Fruit fly (Drosophila melanogaster) whole organism, embryonic: ENCODE measurements around the gene Sas-4.

ENCODE experiments used
- Adf1 ChIP-seq: fragments of 200-800 bp; sonication (Bioruptor generic); IDR thresholded peaks from 2 replicates; pipeline ENCODE4 v1.3.6; 2022; ENCODE audit warnings: missing biosample characterization, missing genetic modification characterization
- CG13775 ChIP-seq: fragments of 200-800 bp; sonication (Bioruptor generic); optimal IDR thresholded peaks from 3 replicates; lab custom pipeline; 2017; ENCODE audit warnings: missing biosample characterization, mild to moderate bottlenecking, missing genetic modification characterization
- CG17385 ChIP-seq: fragments of 200-800 bp; sonication (Bioruptor generic); optimal IDR thresholded peaks from 3 replicates; lab custom pipeline; 2018; ENCODE audit warnings: missing biosample characterization, mild to moderate bottlenecking, missing genetic modification characterization
- CG17612 ChIP-seq: fragments of 200-800 bp; sonication (Bioruptor generic); IDR thresholded peaks from 2 replicates; pipeline ENCODE4 v1.3.6; 2022; ENCODE audit warnings: missing biosample characterization, missing genetic modification characterization
- CG17912 ChIP-seq: fragments of 200-800 bp; sonication (Bioruptor generic); optimal IDR thresholded peaks from 2 replicates; lab custom pipeline; 2018; ENCODE audit warnings: missing biosample characterization, mild to moderate bottlenecking, missing genetic modification characterization
- CG1792 ChIP-seq: fragments of 200-800 bp; sonication (Bioruptor generic); optimal IDR thresholded peaks from 2 replicates; lab custom pipeline; 2016; ENCODE audit warnings: missing biosample characterization, missing genetic modification characterization
- CG18011 ChIP-seq: fragments of 200-800 bp; sonication (Bioruptor generic); optimal IDR thresholded peaks from 2 replicates; lab custom pipeline; 2017; ENCODE audit warnings: missing biosample characterization, missing genetic modification characterization, mild to moderate bottlenecking, moderate library complexity, missing genotype
- CG18599 ChIP-seq: fragments of 200-800 bp; sonication (Bioruptor generic); optimal IDR thresholded peaks from 3 replicates; lab custom pipeline; 2017; ENCODE audit warnings: missing biosample characterization, missing genetic modification characterization, mild to moderate bottlenecking, moderate library complexity, missing genetic modification reagents
- CG2202 ChIP-seq: fragments of 200-800 bp; sonication (Bioruptor generic); optimal IDR thresholded peaks from 2 replicates; lab custom pipeline; 2018; ENCODE audit warnings: missing biosample characterization, mild to moderate bottlenecking, missing genetic modification characterization
- CG2875 ChIP-seq: fragments of 200-800 bp; sonication (Bioruptor generic); optimal IDR thresholded peaks from 2 replicates; lab custom pipeline; 2017; ENCODE audit warnings: missing biosample characterization, mild to moderate bottlenecking, missing genetic modification characterization, missing genetic modification reagents
- CG3726 ChIP-seq: fragments of 200-800 bp; sonication (Bioruptor generic); IDR thresholded peaks from 3 replicates; pipeline ENCODE4, ENCODE4 v1.3.6; 2022; ENCODE audit warnings: missing biosample characterization, missing genetic modification characterization
- CG4404 ChIP-seq: fragments of 200-800 bp; sonication (Bioruptor generic); IDR thresholded peaks from 2 replicates; pipeline ENCODE4 v1.3.6; 2022; ENCODE audit warnings: missing biosample characterization, missing genetic modification characterization
- CG6791 ChIP-seq: fragments of 200-800 bp; sonication (Bioruptor generic); IDR thresholded peaks from 3 replicates; pipeline ENCODE4 v1.3.6; 2022; ENCODE audit warnings: missing biosample characterization, missing genetic modification characterization; ENCODE audit not compliant: partially characterized antibody
- CG7372 ChIP-seq: fragments of 200-800 bp; sonication (Bioruptor generic); IDR thresholded peaks from 2 replicates; pipeline ENCODE4 v1.3.6; 2022; ENCODE audit warnings: missing biosample characterization, missing genetic modification characterization
- CG7963 ChIP-seq: fragments of 200-800 bp; sonication (Bioruptor generic); IDR thresholded peaks from 3 replicates; pipeline ENCODE4 v1.3.6; 2022; ENCODE audit warnings: missing biosample characterization, missing genetic modification characterization; ENCODE audit not compliant: partially characterized antibody
- CG8359 ChIP-seq: fragments of 200-800 bp; sonication (Bioruptor generic); optimal IDR thresholded peaks from 2 replicates; lab custom pipeline; 2017; ENCODE audit warnings: missing biosample characterization, mild to moderate bottlenecking, missing genetic modification characterization, borderline replicate concordance
- CG9797 ChIP-seq: fragments of 200-800 bp; sonication (Bioruptor generic); optimal IDR thresholded peaks from 3 replicates; lab custom pipeline; 2018; ENCODE audit warnings: missing biosample characterization, mild to moderate bottlenecking, missing genetic modification characterization
- CG9876 ChIP-seq: fragments of 200-800 bp; sonication (Bioruptor generic); optimal IDR thresholded peaks from 2 replicates; lab custom pipeline; 2016; ENCODE audit warnings: missing biosample characterization, missing genetic modification characterization
- Deaf1 ChIP-seq: fragments of 200-800 bp; optimal IDR thresholded peaks from 3 replicates; lab custom pipeline; 2019; ENCODE audit warnings: missing biosample characterization, mild to moderate bottlenecking, missing genetic modification characterization, moderate library complexity
- E2f1 ChIP-seq: fragments of 200-800 bp; sonication (Bioruptor generic); IDR thresholded peaks from 2 replicates; pipeline ENCODE4 v1.3.6; 2022; ENCODE audit warnings: missing biosample characterization, missing genetic modification characterization
- Fer1 ChIP-seq: fragments of 200-800 bp; sonication (Bioruptor generic); optimal IDR thresholded peaks from 2 replicates; lab custom pipeline; 2017; ENCODE audit warnings: missing biosample characterization, mild to moderate bottlenecking, missing genetic modification characterization
- GATAe ChIP-seq: fragments of 200-800 bp; sonication (Bioruptor generic); conservative IDR thresholded peaks from 2 replicates; pipeline ENCODE4 v1.3.6; 2022; ENCODE audit warnings: missing biosample characterization, missing genetic modification characterization
- H15 ChIP-seq: fragments of 200-800 bp; sonication (Bioruptor generic); IDR thresholded peaks from 3 replicates; pipeline ENCODE4 v1.3.6; 2022; ENCODE audit warnings: missing biosample characterization, missing genetic modification characterization
- H2.0 ChIP-seq: fragments of 200-800 bp; sonication (Bioruptor generic); IDR thresholded peaks from 2 replicates; pipeline ENCODE4 v1.3.6; 2022; ENCODE audit warnings: missing biosample characterization, missing genetic modification characterization
- HLH54F ChIP-seq: fragments of 200-800 bp; sonication (Bioruptor generic); optimal IDR thresholded peaks from 3 replicates; lab custom pipeline; 2016; ENCODE audit warnings: missing biosample characterization, missing genetic modification characterization
- Hmx ChIP-seq: fragments of 200-800 bp; sonication (Bioruptor generic); optimal IDR thresholded peaks from 2 replicates; lab custom pipeline; 2016; ENCODE audit warnings: missing biosample characterization, missing genetic modification characterization
- Hr3 ChIP-seq: fragments of 200-800 bp; sonication (Bioruptor generic); optimal IDR thresholded peaks from 3 replicates; lab custom pipeline; 2016; ENCODE audit warnings: missing biosample characterization, missing genetic modification characterization
- Kr ChIP-seq: fragments of 200-800 bp; sonication (Bioruptor generic); optimal IDR thresholded peaks from 2 replicates; lab custom pipeline; 2017; ENCODE audit warnings: missing biosample characterization, mild to moderate bottlenecking, missing genetic modification characterization
- Opbp ChIP-seq: fragments of 200-800 bp; sonication (Bioruptor generic); IDR thresholded peaks from 3 replicates; pipeline ENCODE4 v1.3.6; 2022; ENCODE audit warnings: missing biosample characterization, missing genetic modification characterization; ENCODE audit not compliant: partially characterized antibody
- amos ChIP-seq: fragments of 200-800 bp; sonication (Bioruptor generic); IDR thresholded peaks from 2 replicates; pipeline ENCODE4 v1.3.6; 2022; ENCODE audit warnings: missing biosample characterization, missing genetic modification characterization; ENCODE audit not compliant: partially characterized antibody
- crc ChIP-seq: fragments of 200-800 bp; sonication (Bioruptor generic); optimal IDR thresholded peaks from 2 replicates; lab custom pipeline; 2016; ENCODE audit warnings: missing biosample characterization, missing genetic modification characterization
- danr ChIP-seq: fragments of 200-800 bp; sonication (Bioruptor generic); IDR thresholded peaks from 2 replicates; pipeline ENCODE4 v1.3.6; 2022; ENCODE audit warnings: missing biosample characterization, missing genetic modification characterization
- dpn ChIP-seq, 2 experiments: fragments of 200-800 bp; sonication (Bioruptor generic); optimal IDR thresholded peaks; 3 replicates each; lab custom pipeline; 2016; ENCODE audit warnings: missing biosample characterization in 2 of 2, missing genetic modification characterization in 2 of 2
- fd102C ChIP-seq: fragments of 200-800 bp; sonication (Bioruptor generic); optimal IDR thresholded peaks from 2 replicates; lab custom pipeline; 2018; ENCODE audit warnings: missing biosample characterization, mild to moderate bottlenecking, missing genetic modification characterization, moderate library complexity
- grau ChIP-seq: fragments of 200-800 bp; optimal IDR thresholded peaks from 3 replicates; lab custom pipeline; 2019; ENCODE audit warnings: missing biosample characterization, mild to moderate bottlenecking, missing genetic modification characterization, moderate library complexity
- hkb ChIP-seq, 2 experiments: fragments of 200-800 bp in 1 of 2; fragments of >200 bp in 1 of 2; sonication (Bioruptor generic) in 1 of 2; IDR thresholded peaks in 1 of 2; optimal IDR thresholded peaks in 1 of 2; 2 replicates each; pipeline versions ENCODE4 v1.3.6 to Lab custom; 2017 to 2022; ENCODE audit warnings: missing biosample characterization in 1 of 2, missing genetic modification characterization in 1 of 2
- inv ChIP-seq: fragments of 200-800 bp; sonication (Bioruptor generic); IDR thresholded peaks from 2 replicates; pipeline ENCODE4 v1.3.6; 2022; ENCODE audit warnings: missing biosample characterization, missing genetic modification characterization; ENCODE audit not compliant: partially characterized antibody
- kah ChIP-seq: fragments of 200-800 bp; sonication (Bioruptor generic); optimal IDR thresholded peaks from 2 replicates; lab custom pipeline; 2018; ENCODE audit warnings: missing biosample characterization, mild to moderate bottlenecking, missing genetic modification characterization
- lilli ChIP-seq: fragments of 200-800 bp; sonication (Bioruptor generic); optimal IDR thresholded peaks from 3 replicates; lab custom pipeline; 2016; ENCODE audit warnings: missing biosample characterization, missing genetic modification characterization
- mirr ChIP-seq: fragments of 200-800 bp; sonication (Bioruptor generic); optimal IDR thresholded peaks from 3 replicates; lab custom pipeline; 2018; ENCODE audit warnings: missing biosample characterization, mild to moderate bottlenecking, missing genetic modification characterization
- nmo ChIP-seq: fragments of 200-800 bp; sonication (Bioruptor generic); optimal IDR thresholded peaks from 2 replicates; lab custom pipeline; 2018; ENCODE audit warnings: missing biosample characterization, mild to moderate bottlenecking, missing genetic modification characterization, moderate library complexity
- pita ChIP-seq: fragments of 200-800 bp; sonication (Bioruptor generic); optimal IDR thresholded peaks from 2 replicates; lab custom pipeline; 2017; ENCODE audit warnings: missing biosample characterization, mild to moderate bottlenecking, missing genetic modification characterization
- pnt ChIP-seq: fragments of 200-800 bp; sonication (Bioruptor generic); optimal IDR thresholded peaks from 3 replicates; lab custom pipeline; 2016; ENCODE audit warnings: missing biosample characterization, missing genetic modification characterization
- pros ChIP-seq: fragments of 200-800 bp; sonication (Bioruptor generic); optimal IDR thresholded peaks from 3 replicates; lab custom pipeline; 2019; ENCODE audit warnings: missing biosample characterization, mild to moderate bottlenecking, missing genetic modification characterization, moderate library complexity
- schlank ChIP-seq: fragments of 200-800 bp; sonication (Bioruptor generic); optimal IDR thresholded peaks from 2 replicates; lab custom pipeline; 2018; ENCODE audit warnings: missing biosample characterization, mild to moderate bottlenecking, missing genetic modification characterization
- slbo ChIP-seq: fragments of 200-800 bp; sonication (Bioruptor generic); IDR thresholded peaks from 2 replicates; pipeline ENCODE4 v1.3.6; 2022; ENCODE audit warnings: missing biosample characterization, missing genetic modification characterization
- trem ChIP-seq: fragments of 200-800 bp; optimal IDR thresholded peaks from 3 replicates; lab custom pipeline; 2019; ENCODE audit warnings: missing biosample characterization, mild to moderate bottlenecking, missing genetic modification characterization, moderate library complexity
- unc-4 ChIP-seq: fragments of 200-800 bp; sonication (Bioruptor generic); IDR thresholded peaks from 2 replicates; pipeline ENCODE4 v1.3.6; 2022; ENCODE audit warnings: missing biosample characterization, missing genetic modification characterization; ENCODE audit not compliant: partially characterized antibody
- wek ChIP-seq: fragments of 200-800 bp; sonication (Bioruptor generic); optimal IDR thresholded peaks from 3 replicates; lab custom pipeline; 2018; ENCODE audit warnings: missing biosample characterization, mild to moderate bottlenecking, missing genetic modification characterization, moderate library complexity

The Sas-4 gene

dm6 chr3R:7127966-7128365 is 23.2 kb upstream of the Sas-4 start, which contains the start of gene CG10068 (continued):
- TF ChIP-seq danr (GFP tag; lab: Robert Waterston, UW): peak; percentile 86
- peak; percentile 60 for TF ChIP-seq mirr (GFP tag; lab: Kevin White, UChicago)
- TF ChIP-seq Kr (GFP tag; lab: Kevin White, UChicago): no peak
- TF ChIP-seq amos (GFP tag; lab: Robert Waterston, UW): no peak
- TF ChIP-seq fd102C: peak; percentile 88
- no peak; the same call in 1 of the 2 replicates for TF ChIP-seq GATAe (GFP tag; lab: Robert Waterston, UW)
- TF ChIP-seq wek (GFP tag; lab: Kevin White, UChicago): peak; percentile 99
- TF ChIP-seq lilli (GFP tag; lab: Kevin White, UChicago): peak; percentile 93
- TF ChIP-seq E2f1 (GFP tag; lab: Robert Waterston, UW): peak; percentile 90
- TF ChIP-seq H2.0 (GFP tag; lab: Robert Waterston, UW): peak; percentile 92
- peak; percentile 84 for TF ChIP-seq CG17385
- peak; percentile 74 for TF ChIP-seq kah
- 0 out of 2 replicates have a peak, but pooled peaks have one; percentile 27 for TF ChIP-seq unc-4 (GFP tag; lab: Robert Waterston, UW)
- TF ChIP-seq nmo (GFP tag; lab: Kevin White, UChicago): peak; percentile 94
- peak; percentile 53; the same call in 1 of the 2 replicates for TF ChIP-seq Adf1 (GFP tag; lab: Robert Waterston, UW)
- peak; percentile 89 for TF ChIP-seq CG18599 (GFP tag; lab: Kevin White, UChicago)
- peak; percentile 89 for TF ChIP-seq CG3726
- TF ChIP-seq inv (GFP tag; lab: Robert Waterston, UW): no peak
- TF ChIP-seq grau (tag; lab: Kevin White, UChicago): peak; percentile 84
- TF ChIP-seq CG1792 (GFP tag; lab: Kevin White, UChicago): peak; percentile 79
- TF ChIP-seq Hr3: peak; percentile 77
- TF ChIP-seq pita (GFP tag; lab: Kevin White, UChicago): no peak
- peak; percentile 43 for TF ChIP-seq Hmx (GFP tag; lab: Kevin White, UChicago)
- TF ChIP-seq CG9876 (GFP tag; lab: Kevin White, UChicago): peak; percentile 72
- TF ChIP-seq dpn (GFP tag; optimal IDR thresholded peaks at IDR 0.05; lab: Kevin White, UChicago): peak; percentile 87
- peak; percentile 88 for TF ChIP-seq slbo (GFP tag; lab: Robert Waterston, UW)
- peak; percentile 90 for TF ChIP-seq H15 (GFP tag; lab: Robert Waterston, UW)
- no peak for TF ChIP-seq CG6791
- TF ChIP-seq pros: peak; percentile 23
- peak; percentile 77 for TF ChIP-seq CG2875 (GFP tag; lab: Kevin White, UChicago)
- peak; percentile 83; the same call in 1 of the 2 replicates for TF ChIP-seq CG4404 (GFP tag; lab: Robert Waterston, UW)
- TF ChIP-seq CG2202: peak; percentile 87
- peak; percentile 76 for TF ChIP-seq crc
- TF ChIP-seq CG17612 (GFP tag; lab: Robert Waterston, UW): peak; percentile 74
- TF ChIP-seq CG13775 (GFP tag; lab: Kevin White, UChicago): peak; percentile 90
- TF ChIP-seq CG7372 (GFP tag; lab: Robert Waterston, UW): peak; percentile 89
- TF ChIP-seq CG18011: peak; percentile 77
- no peak for TF ChIP-seq Opbp (GFP tag; lab: Robert Waterston, UW)
- TF ChIP-seq Fer1: peak; percentile 84
- TF ChIP-seq HLH54F (GFP tag; lab: Kevin White, UChicago): peak; percentile 88
- TF ChIP-seq Deaf1: peak; percentile 55
- peak; percentile 22 for TF ChIP-seq CG17912 (GFP tag; lab: Kevin White, UChicago)
- peak; percentile 53 for TF ChIP-seq CG8359 (GFP tag; lab: Kevin White, UChicago)
- peak; percentile 69 for TF ChIP-seq CG9797 (GFP tag; lab: Kevin White, UChicago)
- peak; percentile 93 for TF ChIP-seq trem (tag; lab: Kevin White, UChicago)
- peak; percentile 72 for TF ChIP-seq pnt (GFP tag; lab: Kevin White, UChicago)
- peak; percentile 45 for TF ChIP-seq schlank (tag; lab: Kevin White, UChicago)
- TF ChIP-seq hkb (optimal IDR thresholded peaks at IDR 0.05; lab: Kevin White, UChicago): no peak
- peak; percentile 95 for TF ChIP-seq hkb (GFP tag; IDR thresholded peaks at IDR 0.05; lab: Robert Waterston, UW)
- TF ChIP-seq CG7963 (GFP tag; lab: Robert Waterston, UW): no peak
